Worm (Caenorhabditis elegans) whole organism, mixed stage, embryonic: Measurements from ENCODE around the gene rpl-16.
A peak's percentile ranks its signal among the peaks of the same experiment; 100 is the strongest.

ENCODE experiments used
- M03D4.4 ChIP-seq: sonication (generic microtip); optimal IDR thresholded peaks from 2 replicates; lab custom pipeline; 2017; ENCODE audit warnings: mild to moderate bottlenecking, missing genetic modification characterization, missing compliant biosample characterization
- bed-3 ChIP-seq: fragments of 200-800 bp; sonication (Bioruptor generic); optimal IDR thresholded peaks from 3 replicates; lab custom pipeline; 2018; ENCODE audit warnings: mild to moderate bottlenecking, missing genetic modification characterization, moderate library complexity, missing compliant biosample characterization
- blmp-1 ChIP-seq: fragments of 150-350 bp; optimal IDR thresholded peaks from 2 replicates; lab custom pipeline; 2014; ENCODE audit warnings: missing biosample characterization, missing genetic modification characterization
- ceh-39 ChIP-seq: fragments of 150-350 bp; optimal IDR thresholded peaks from 2 replicates; lab custom pipeline; 2014; ENCODE audit warnings: missing biosample characterization, missing genetic modification characterization
- ceh-43 ChIP-seq: fragments of 200-800 bp; sonication (Bioruptor generic); optimal IDR thresholded peaks from 2 replicates; lab custom pipeline; 2018; ENCODE audit warnings: mild to moderate bottlenecking, missing genetic modification characterization, moderate library complexity, missing compliant biosample characterization
- ceh-83 ChIP-seq: fragments of 200-800 bp; sonication (Bioruptor generic); optimal IDR thresholded peaks from 2 replicates; lab custom pipeline; 2018; ENCODE audit warnings: mild to moderate bottlenecking, missing genetic modification characterization, missing compliant biosample characterization
- ces-1 ChIP-seq: fragments of 150-350 bp; optimal IDR thresholded peaks from 2 replicates; lab custom pipeline; 2014; ENCODE audit warnings: missing biosample characterization, missing genetic modification reagents, missing genetic modification characterization
- cnd-1 ChIP-seq: fragments of 200-800 bp; sonication (Bioruptor generic); optimal IDR thresholded peaks from 2 replicates; lab custom pipeline; 2018; ENCODE audit warnings: mild to moderate bottlenecking, missing genetic modification characterization, missing compliant biosample characterization
- drap-1 ChIP-seq: fragments of 200-800 bp; sonication (Bioruptor generic); optimal IDR thresholded peaks from 3 replicates; lab custom pipeline; 2018; ENCODE audit warnings: mild to moderate bottlenecking, missing genetic modification characterization, missing compliant biosample characterization
- elt-1 ChIP-seq: sonication (generic microtip); optimal IDR thresholded peaks from 2 replicates; lab custom pipeline; 2017; ENCODE audit warnings: missing genetic modification characterization, mild to moderate bottlenecking, missing compliant biosample characterization, antibody characterized with exemption, moderate library complexity, borderline replicate concordance; ENCODE audit not compliant: insufficient read depth
- elt-3 ChIP-seq: fragments of 150-350 bp; optimal IDR thresholded peaks from 2 replicates; lab custom pipeline; 2014; ENCODE audit warnings: missing biosample characterization, missing genetic modification characterization
- flh-1 ChIP-seq: fragments of 200-800 bp; sonication (Bioruptor generic); optimal IDR thresholded peaks from 2 replicates; lab custom pipeline; 2018; ENCODE audit warnings: mild to moderate bottlenecking, missing genetic modification characterization, moderate library complexity, missing compliant biosample characterization
- ham-2 ChIP-seq: fragments of 200-800 bp; sonication (Bioruptor generic); optimal IDR thresholded peaks from 2 replicates; lab custom pipeline; 2018; ENCODE audit warnings: mild to moderate bottlenecking, missing genetic modification characterization, missing compliant biosample characterization
- hlh-1 ChIP-seq: fragments of 150-350 bp; optimal IDR thresholded peaks from 2 replicates; lab custom pipeline; 2014; ENCODE audit warnings: missing biosample characterization, missing genetic modification reagents, missing genetic modification characterization
- lin-13 ChIP-seq: fragments of 150-350 bp; optimal IDR thresholded peaks from 2 replicates; lab custom pipeline; 2014; ENCODE audit warnings: missing biosample characterization, missing genetic modification characterization
- lsy-2 ChIP-seq: fragments of 150-350 bp; optimal IDR thresholded peaks from 2 replicates; lab custom pipeline; 2014; ENCODE audit warnings: missing biosample characterization, missing genetic modification characterization
- mab-5 ChIP-seq: fragments of 150-350 bp; optimal IDR thresholded peaks from 2 replicates; lab custom pipeline; 2014; ENCODE audit warnings: missing biosample characterization, missing genetic modification characterization
- mep-1 ChIP-seq: fragments of 150-350 bp; optimal IDR thresholded peaks from 2 replicates; lab custom pipeline; 2017; ENCODE audit warnings: missing biosample characterization, missing genetic modification reagents, missing genetic modification characterization, inconsistent platforms
- mls-2 ChIP-seq: sonication (generic microtip); optimal IDR thresholded peaks from 2 replicates; lab custom pipeline; 2016; ENCODE audit warnings: mild to moderate bottlenecking, missing genetic modification characterization, moderate library complexity, missing compliant biosample characterization
- nhr-12 ChIP-seq: fragments of 150-350 bp; optimal IDR thresholded peaks from 2 replicates; lab custom pipeline; 2014; ENCODE audit warnings: missing biosample characterization, missing genetic modification characterization
- nhr-2 ChIP-seq: fragments of 150-350 bp; optimal IDR thresholded peaks from 2 replicates; lab custom pipeline; 2014; ENCODE audit warnings: missing biosample characterization, missing genetic modification characterization
- nhr-237 ChIP-seq: fragments of 150-350 bp; optimal IDR thresholded peaks from 2 replicates; lab custom pipeline; 2014; ENCODE audit warnings: missing biosample characterization, missing genetic modification characterization
- nhr-28 ChIP-seq: fragments of 150-350 bp; optimal IDR thresholded peaks from 2 replicates; lab custom pipeline; 2014; ENCODE audit warnings: missing biosample characterization, missing genetic modification characterization
- nhr-76 ChIP-seq: sonication (generic microtip); optimal IDR thresholded peaks from 2 replicates; lab custom pipeline; 2017; ENCODE audit warnings: missing biosample characterization, missing genetic modification characterization
- pha-4 ChIP-seq: fragments of 150-350 bp; optimal IDR thresholded peaks from 2 replicates; lab custom pipeline; 2018; ENCODE audit warnings: missing biosample characterization, missing genetic modification reagents, missing genetic modification characterization
- sem-2 ChIP-seq: fragments of 200-800 bp; sonication (Bioruptor generic); optimal IDR thresholded peaks from 2 replicates; lab custom pipeline; 2018; ENCODE audit warnings: mild to moderate bottlenecking, missing genetic modification characterization, missing compliant biosample characterization
- snpc-4 ChIP-seq: fragments of 150-350 bp; optimal IDR thresholded peaks from 2 replicates; lab custom pipeline; 2014; ENCODE audit warnings: missing biosample characterization, missing genetic modification characterization
- sptf-1 ChIP-seq: sonication (generic microtip); optimal IDR thresholded peaks from 2 replicates; lab custom pipeline; 2017; ENCODE audit warnings: mild to moderate bottlenecking, missing genetic modification characterization, moderate library complexity, missing compliant biosample characterization
- tbx-8 ChIP-seq: fragments of 200-800 bp; sonication (Bioruptor generic); optimal IDR thresholded peaks from 2 replicates; lab custom pipeline; 2018; ENCODE audit warnings: mild to moderate bottlenecking, missing genetic modification characterization, moderate library complexity, missing compliant biosample characterization
- unc-120 ChIP-seq: sonication (generic microtip); optimal IDR thresholded peaks from 2 replicates; lab custom pipeline; 2017; ENCODE audit warnings: missing genetic modification characterization, missing compliant biosample characterization; ENCODE audit not compliant: poor library complexity, severe bottlenecking
- unc-39 ChIP-seq: fragments of 150-350 bp; optimal IDR thresholded peaks from 2 replicates; lab custom pipeline; 2014; ENCODE audit warnings: missing biosample characterization, missing genetic modification characterization
- zip-8 ChIP-seq: fragments of 150-350 bp; optimal IDR thresholded peaks from 2 replicates; lab custom pipeline; 2014; ENCODE audit warnings: missing biosample characterization, missing genetic modification characterization

Gene rpl-16

DNA sequence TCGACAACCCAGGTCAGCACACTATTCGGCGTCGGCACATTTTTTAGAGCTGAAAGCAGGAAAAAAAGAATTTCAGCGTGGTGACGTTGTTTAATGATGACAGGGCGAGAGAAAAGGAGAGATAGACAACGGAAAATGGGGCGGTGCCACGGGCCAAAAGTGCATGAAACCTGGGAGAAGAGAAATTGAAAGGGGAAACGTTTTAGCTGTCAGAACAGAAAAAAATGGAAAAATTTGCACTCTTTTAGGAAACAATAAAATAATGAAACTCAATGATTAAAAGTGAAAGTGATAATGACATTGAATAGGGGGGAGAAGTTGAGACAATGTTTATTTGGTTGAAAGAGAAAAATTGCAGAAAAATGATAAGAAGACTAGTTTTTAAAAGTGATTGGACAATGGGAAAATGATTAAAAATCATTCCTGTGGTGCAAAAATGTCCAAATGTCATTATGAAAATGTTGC is 26.4 kb upstream of the rpl-16 start, which contains the start of gene pitp-1:
pitp-1 (minus strand) TSS at position 51 of the 465 bp plus-strand sequence.
- TF ChIP-seq elt-3 (tag; lab: Kevin White, UChicago) (no peak), mep-1 (no peak), lsy-2 (tag; lab: Kevin White, UChicago) (no peak), unc-39 (tag; lab: Kevin White, UChicago) (no peak), mab-5 (tag; lab: Kevin White, UChicago) (no peak), M03D4.4 (tag; lab: Kevin White, UChicago) (no peak), hlh-1 (tag; lab: Kevin White, UChicago) (no peak), lin-13 (tag; lab: Kevin White, UChicago) (no peak), bed-3 (GFP tag; lab: Kevin White, UChicago) (no peak), pha-4 (no peak)

DNA sequence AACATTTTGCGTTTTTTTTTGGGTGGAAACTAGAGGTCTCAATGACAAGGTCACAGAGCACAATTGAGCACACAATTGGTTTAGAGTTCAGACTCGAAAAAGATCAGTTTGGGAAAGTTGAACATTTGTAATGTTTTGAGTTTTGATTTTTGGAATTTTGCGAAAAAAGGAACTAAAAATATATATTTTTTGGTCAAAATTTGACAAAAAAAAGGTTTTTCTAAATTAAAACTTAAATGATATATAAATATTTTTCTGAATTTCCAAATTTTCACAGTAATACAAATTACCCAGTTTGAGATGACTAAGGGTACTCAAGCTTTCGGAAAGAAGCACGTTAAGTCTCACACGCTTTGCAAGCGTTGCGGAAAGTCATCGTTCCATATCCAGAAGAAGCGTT is 24.9 kb upstream of the rpl-16 start, which contains the start of gene rpl-37:
rpl-37 (plus strand) TSS at position 301 of the 400 bp plus-strand sequence.
- TF ChIP-seq nhr-28 (tag; lab: Kevin White, UChicago), result no peak
- TF ChIP-seq blmp-1, result no peak
- no peak for TF ChIP-seq M03D4.4 (tag; lab: Kevin White, UChicago)
- TF ChIP-seq zip-8 (tag; lab: Kevin White, UChicago), result no peak
- TF ChIP-seq nhr-76 (tag; lab: Kevin White, UChicago), result no peak
- TF ChIP-seq nhr-12 (tag; lab: Kevin White, UChicago), result no peak
- no peak for TF ChIP-seq mep-1
- TF ChIP-seq sptf-1, result no peak
- TF ChIP-seq pha-4, result no peak
- TF ChIP-seq ham-2, result no peak
- no peak for TF ChIP-seq ceh-43 (GFP tag; lab: Kevin White, UChicago)
- no peak for TF ChIP-seq drap-1
- no peak for TF ChIP-seq bed-3 (GFP tag; lab: Kevin White, UChicago)
- no peak for TF ChIP-seq ces-1 (GFP tag; lab: Kevin White, UChicago)
- TF ChIP-seq tbx-8 (GFP tag; lab: Kevin White, UChicago), result no peak
- TF ChIP-seq ceh-39 (tag; lab: Kevin White, UChicago), result no peak
- TF ChIP-seq elt-3 (tag; lab: Kevin White, UChicago), result no peak

DNA sequence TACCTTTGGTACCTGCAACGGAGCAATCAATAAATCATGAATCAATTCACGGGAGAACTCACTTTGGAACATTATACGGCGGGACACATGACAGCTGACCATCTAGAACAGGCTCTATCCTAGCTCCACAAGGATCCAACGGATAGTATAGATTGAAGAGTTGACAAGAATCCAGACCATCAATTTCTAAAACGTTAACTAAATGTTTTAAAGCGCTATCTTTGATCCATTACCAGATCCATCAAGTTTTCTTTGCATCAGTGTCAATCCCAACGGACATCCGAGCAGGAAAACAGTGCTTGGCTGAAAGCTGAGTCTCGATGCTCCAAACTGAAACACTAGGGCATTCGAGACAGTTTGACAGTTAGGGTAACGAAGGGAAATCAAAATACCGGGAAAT is 20.0 kb upstream of the rpl-16 start:
- TF ChIP-seq blmp-1, result no peak
- no peak for TF ChIP-seq tbx-8 (GFP tag; lab: Kevin White, UChicago)
- no peak for TF ChIP-seq elt-1 (tag; lab: Kevin White, UChicago)
- no peak for TF ChIP-seq ceh-83 (GFP tag; lab: Kevin White, UChicago)
- TF ChIP-seq lsy-2 (tag; lab: Kevin White, UChicago), result no peak
- TF ChIP-seq mls-2 (tag; lab: Kevin White, UChicago), result no peak
- no peak for TF ChIP-seq M03D4.4 (tag; lab: Kevin White, UChicago)
- TF ChIP-seq snpc-4 (tag; lab: Kevin White, UChicago), result no peak
- no peak for TF ChIP-seq mep-1
- no peak for TF ChIP-seq drap-1
- TF ChIP-seq zip-8 (tag; lab: Kevin White, UChicago), result no peak

DNA sequence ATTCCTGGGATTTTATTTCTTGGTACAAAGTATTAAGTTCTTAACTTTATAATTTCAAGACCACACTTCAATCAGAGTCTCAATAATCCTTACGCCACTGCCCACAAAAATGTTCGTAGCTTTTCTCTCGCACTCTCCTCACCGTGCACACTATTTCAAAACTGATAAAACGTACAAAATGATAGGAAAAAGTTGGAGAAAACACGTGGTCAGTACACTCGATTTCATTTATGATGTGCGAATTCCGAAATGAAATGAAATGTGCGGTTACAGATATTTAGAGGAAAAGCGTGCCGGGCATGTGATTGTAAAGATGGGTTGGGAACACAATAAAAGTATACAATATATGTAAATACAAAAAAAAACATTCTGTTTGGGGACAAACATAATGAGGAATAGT is 17.0 kb upstream of the rpl-16 start:
- TF ChIP-seq ham-2, result no peak
- TF ChIP-seq, all 35 proteins: peak for 0

DNA sequence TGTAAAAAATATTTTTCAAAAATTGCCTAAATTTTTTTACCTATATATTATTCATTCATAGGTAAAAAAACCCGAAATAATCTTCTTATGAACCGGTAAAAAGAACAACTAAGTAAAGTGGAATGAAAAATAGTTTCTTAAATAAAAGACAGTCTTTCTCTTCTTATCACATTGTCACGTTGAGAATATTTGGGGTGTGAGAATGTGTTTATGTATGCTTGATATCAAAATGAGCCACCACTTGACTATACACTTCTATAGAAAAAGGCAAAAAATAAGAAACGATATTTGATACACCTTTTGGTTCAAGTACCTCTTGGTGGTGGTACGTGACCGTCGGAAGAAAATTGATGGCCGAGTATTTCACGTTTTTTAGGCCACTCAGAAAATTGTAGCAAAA is 16.1 kb upstream of the rpl-16 start, which contains the start of gene hmit-1.3:
hmit-1.3 (minus strand) TSS at position 103 of the 400 bp plus-strand sequence.
- no peak for TF ChIP-seq blmp-1
- TF ChIP-seq, all 35 proteins: peak for 0

DNA sequence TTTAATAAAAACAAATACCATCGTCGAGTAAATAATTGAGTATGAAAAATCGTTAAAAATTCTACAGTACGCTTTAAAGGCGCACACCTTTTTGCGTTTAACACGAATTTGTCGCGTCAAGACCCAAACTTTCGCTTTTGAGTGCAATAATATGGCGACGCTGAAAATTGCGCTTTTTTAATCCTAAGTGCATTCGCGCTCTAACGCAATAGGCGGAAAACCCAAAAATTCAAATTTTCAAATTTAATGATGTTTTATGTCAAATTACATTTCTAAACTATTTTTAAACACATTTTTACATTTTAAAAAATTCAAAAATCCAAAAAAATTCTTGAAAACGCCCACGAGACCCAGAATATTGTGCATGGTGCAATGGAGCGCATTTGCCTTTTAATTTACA is 8.4 kb upstream of the rpl-16 start:
- TF ChIP-seq snpc-4 (tag; lab: Kevin White, UChicago) (no peak), unc-39 (tag; lab: Kevin White, UChicago) (no peak)
- TF ChIP-seq, all 35 proteins: peak for 0

DNA sequence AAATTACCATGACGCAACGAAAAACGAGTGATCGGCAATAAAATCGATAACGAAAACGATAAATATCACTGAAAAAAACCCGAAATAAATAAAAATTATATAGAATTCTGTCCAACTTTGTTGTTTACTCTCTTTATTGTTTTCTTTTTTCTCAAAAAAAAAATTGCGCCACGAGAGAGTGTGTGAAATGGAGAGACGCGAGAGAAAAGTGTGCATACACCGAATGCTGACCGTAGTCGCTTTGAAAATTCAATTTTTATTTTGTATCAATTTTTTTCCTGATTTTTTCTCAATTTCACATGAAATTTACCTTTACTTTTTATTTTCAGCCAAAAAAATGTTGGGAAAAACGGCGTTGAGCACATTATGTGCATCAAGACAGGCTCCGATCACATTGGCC is 6.5 kb upstream of the rpl-16 start, which contains the start of the genes M01F1.4 and mrpl-35:
M01F1.4 (minus strand) TSS at position 126 of the 400 bp plus-strand sequence.
mrpl-35 (plus strand) TSS at position 330 of the 400 bp plus-strand sequence.
- TF ChIP-seq nhr-28 (tag; lab: Kevin White, UChicago) (no peak), nhr-12 (tag; lab: Kevin White, UChicago) (no peak), mab-5 (tag; lab: Kevin White, UChicago) (no peak), ces-1 (GFP tag; lab: Kevin White, UChicago) (peak; percentile 51), tbx-8 (GFP tag; lab: Kevin White, UChicago) (no peak), snpc-4 (tag; lab: Kevin White, UChicago) (no peak), nhr-2 (tag; lab: Kevin White, UChicago) (no peak), flh-1 (GFP tag; lab: Kevin White, UChicago) (no peak), hlh-1 (tag; lab: Kevin White, UChicago) (no peak), blmp-1 (no peak), nhr-76 (tag; lab: Kevin White, UChicago) (no peak), cnd-1 (tag; lab: Kevin White, UChicago) (no peak), mep-1 (peak; percentile 65), bed-3 (GFP tag; lab: Kevin White, UChicago) (no peak), zip-8 (tag; lab: Kevin White, UChicago) (no peak), mls-2 (tag; lab: Kevin White, UChicago) (no peak), ceh-39 (tag; lab: Kevin White, UChicago) (no peak), unc-39 (tag; lab: Kevin White, UChicago) (no peak), ceh-83 (GFP tag; lab: Kevin White, UChicago) (no peak), nhr-237 (tag; lab: Kevin White, UChicago) (peak; percentile 21), sem-2 (no peak), lsy-2 (tag; lab: Kevin White, UChicago) (peak; percentile 94), unc-120 (tag; lab: Kevin White, UChicago) (no peak), lin-13 (tag; lab: Kevin White, UChicago) (no peak)
